Fruit fly (Drosophila melanogaster): ENCODE data around the gene DEF8.

DNA sequence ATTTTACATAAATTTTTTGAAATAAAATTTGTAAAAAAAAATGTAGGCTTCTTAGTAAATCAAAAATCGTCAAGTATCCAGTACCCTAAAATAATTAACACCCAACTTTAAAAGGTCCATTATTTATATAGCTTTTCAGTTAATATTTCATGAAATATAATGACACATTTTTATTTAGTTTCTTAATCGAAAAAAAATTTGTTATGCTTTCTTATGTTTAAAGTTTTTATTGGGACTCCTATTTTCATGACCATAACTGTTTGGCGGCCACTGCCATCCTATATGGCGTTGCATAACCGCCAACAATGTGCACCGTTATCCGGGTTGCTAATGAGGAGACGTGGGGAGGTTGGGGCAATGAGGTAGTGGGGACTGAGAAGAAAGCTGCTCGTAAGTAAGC is 23.4 kb upstream of the DEF8 start:
- TF ChIP-seq CG10669 (GFP tag; optimal IDR thresholded peaks at IDR 0.05) (peak; percentile 3), CG16779 (tag; optimal IDR thresholded peaks at IDR 0.05) (no peak), CG3919 (GFP tag; optimal IDR thresholded peaks at IDR 0.05) (no peak), OdsH (GFP tag; optimal IDR thresholded peaks at IDR 0.05) (no peak), Smox (GFP tag; optimal IDR thresholded peaks at IDR 0.05) (no peak), dsx (GFP tag; optimal IDR thresholded peaks at IDR 0.05; ENCODE audit: poor library complexity, severe bottlenecking) (no peak), CG11294 (GFP tag; IDR thresholded peaks at IDR 0.05) (no peak), CG8319 (GFP tag; optimal IDR thresholded peaks at IDR 0.05) (no peak), Blimp-1 (GFP tag; optimal IDR thresholded peaks at IDR 0.05) (no peak), ss (GFP tag; optimal IDR thresholded peaks at IDR 0.05) (no peak)

Measured in whole organism, prepupa.